Worm (Caenorhabditis elegans): ENCODE data around the gene K10D2.8.
A peak's percentile ranks its signal among the peaks of the same experiment; 100 is the strongest.

K10D2.8 gene

ce11 chrIII:5172470-5172869 lies 16.1 kb upstream of the K10D2.8 start, which contains the start of gene K10D2.5 (continued):
- TF ChIP-seq hsf-1 (GFP tag; IDR thresholded peaks at IDR 0.05): peak; percentile 87
- TF ChIP-seq F23B12.7 (tag; optimal IDR thresholded peaks at IDR 0.05; ENCODE audit: insufficient read depth): peak; percentile 85
- peak; percentile 90 for TF ChIP-seq cebp-1 (GFP tag; IDR thresholded peaks at IDR 0.05)
- peak; percentile 81 for TF ChIP-seq cebp-1 (tag; optimal IDR thresholded peaks at IDR 0.05)
- TF ChIP-seq F49E8.2 (tag; optimal IDR thresholded peaks at IDR 0.05; ENCODE audit: insufficient read depth): peak; percentile 90
- TF ChIP-seq efl-1 (GFP tag; optimal IDR thresholded peaks at IDR 0.05): peak; percentile 78
- peak; percentile 95 for TF ChIP-seq ekl-4 (GFP tag; IDR thresholded peaks at IDR 0.05)
- TF ChIP-seq F57C9.4 (tag; optimal IDR thresholded peaks at IDR 0.05): no peak
- no peak for TF ChIP-seq sdz-38 (tag; optimal IDR thresholded peaks at IDR 0.05)
- TF ChIP-seq cebp-2 (GFP tag; IDR thresholded peaks at IDR 0.05): 0 out of 2 replicates have a peak, but pooled peaks have one; percentile 17
- TF ChIP-seq ceh-40 (GFP tag; IDR thresholded peaks at IDR 0.05): peak; percentile 91
- no peak for TF ChIP-seq fkh-3 (tag; optimal IDR thresholded peaks at IDR 0.05)
- peak; percentile 94 for TF ChIP-seq nfyb-1 (GFP tag; IDR thresholded peaks at IDR 0.05)
- TF ChIP-seq nfya-2 (GFP tag; IDR thresholded peaks at IDR 0.05): no peak
- TF ChIP-seq nfya-1 (tag; optimal IDR thresholded peaks at IDR 0.05; ENCODE audit: borderline replicate concordance, insufficient read depth): no peak
- TF ChIP-seq F22D6.2 (tag; optimal IDR thresholded peaks at IDR 0.05): peak; percentile 73
- TF ChIP-seq ceh-91 (GFP tag; IDR thresholded peaks at IDR 0.05): peak; percentile 97
- peak; percentile 89 for TF ChIP-seq rec-8 (tag; optimal IDR thresholded peaks at IDR 0.05)
- TF ChIP-seq tbx-9 (tag; optimal IDR thresholded peaks at IDR 0.05; ENCODE audit: borderline replicate concordance): no peak
- peak; percentile 99 for TF ChIP-seq dox-1 (GFP tag; IDR thresholded peaks at IDR 0.05)
- TF ChIP-seq ztf-3 (GFP tag; optimal IDR thresholded peaks at IDR 0.05): no peak
- no peak for TF ChIP-seq snpc-1.1 (tag; optimal IDR thresholded peaks at IDR 0.05; ENCODE audit: insufficient read depth)
- 0 out of 2 replicates have a peak, but pooled peaks have one; percentile 24 for TF ChIP-seq lag-1 (GFP tag; IDR thresholded peaks at IDR 0.05)
- TF ChIP-seq nhr-179 (tag; optimal IDR thresholded peaks at IDR 0.05): no peak
- peak; percentile 11 for TF ChIP-seq B0261.1 (tag; optimal IDR thresholded peaks at IDR 0.05)
- no peak for TF ChIP-seq Y56A3A.18 (GFP tag; IDR thresholded peaks at IDR 0.05)
- TF ChIP-seq ztf-26 (tag; optimal IDR thresholded peaks at IDR 0.05): peak; percentile 25
- peak; percentile 96 for TF ChIP-seq lin-54 (GFP tag; optimal IDR thresholded peaks at IDR 0.05)
- TF ChIP-seq attf-3 (GFP tag; conservative IDR thresholded peaks at IDR 0.05): peak; percentile 85
- TF ChIP-seq zim-3 (tag; optimal IDR thresholded peaks at IDR 0.05): peak; percentile 80
- TF ChIP-seq lin-35 (GFP tag; optimal IDR thresholded peaks at IDR 0.05): peak in 1 of 3 experiments; percentile 80
- peak; percentile 98 for TF ChIP-seq unc-130 (GFP tag; optimal IDR thresholded peaks at IDR 0.05)
- TF ChIP-seq pha-4 (tag; optimal IDR thresholded peaks at IDR 0.05): no peak
- peak; percentile 73 for TF ChIP-seq tbp1 (GFP tag; optimal IDR thresholded peaks at IDR 0.05)
- peak; percentile 27 for TF ChIP-seq mxl-1 (tag; optimal IDR thresholded peaks at IDR 0.05)
- no peak for TF ChIP-seq F10E7.11 (tag; optimal IDR thresholded peaks at IDR 0.05)
- TF ChIP-seq T07F8.4 (tag; optimal IDR thresholded peaks at IDR 0.05): peak; percentile 70
- TF ChIP-seq hrde-1 (tag; optimal IDR thresholded peaks at IDR 0.05; ENCODE audit: borderline replicate concordance): peak; percentile 82
- TF ChIP-seq madf-3 (GFP tag; IDR thresholded peaks at IDR 0.05): peak; percentile 92
- TF ChIP-seq akir-1 (GFP tag; optimal IDR thresholded peaks at IDR 0.05): peak; percentile 90
- peak; percentile 96 for TF ChIP-seq athp-1 (tag; optimal IDR thresholded peaks at IDR 0.05)
- peak; percentile 8 for TF ChIP-seq him-1 (tag; optimal IDR thresholded peaks at IDR 0.05)
- TF ChIP-seq nhr-27 (tag; optimal IDR thresholded peaks at IDR 0.05): no peak
- TF ChIP-seq ceh-58 (GFP tag; IDR thresholded peaks at IDR 0.05): no peak
- peak; percentile 55 for TF ChIP-seq atf-7 (tag; optimal IDR thresholded peaks at IDR 0.05)
- peak; percentile 71 for TF ChIP-seq snpc-3.4 (tag; optimal IDR thresholded peaks at IDR 0.05)
- no peak for TF ChIP-seq hlh-12 (tag; optimal IDR thresholded peaks at IDR 0.05)
- TF ChIP-seq unc-62 (GFP tag; optimal IDR thresholded peaks at IDR 0.05): no peak
